Worm (Caenorhabditis elegans) whole organism, young adult: ENCODE results near the gene ZK666.2.

ENCODE experiments used
- F49E8.2 ChIP-seq: sonication (generic microtip); optimal IDR thresholded peaks from 3 replicates; lab custom pipeline; 2017; ENCODE audit warnings: missing genetic modification characterization, mild to moderate bottlenecking, missing compliant biosample characterization, antibody characterized with exemption, moderate library complexity; ENCODE audit not compliant: insufficient read depth
- Y95B8A.8 ChIP-seq: fragments of 200-800 bp; sonication (Bioruptor generic); IDR thresholded peaks from 2 replicates; pipeline ENCODE4 v1.3.6; 2022; ENCODE audit warnings: missing genetic modification reagents, missing genetic modification characterization, missing compliant biosample characterization
- dpff-1 ChIP-seq: sonication (generic microtip); optimal IDR thresholded peaks from 2 replicates; lab custom pipeline; 2017; ENCODE audit warnings: mild to moderate bottlenecking, missing genetic modification characterization, missing compliant biosample characterization
- dpl-1 ChIP-seq: fragments of 150-350 bp; optimal IDR thresholded peaks from 2 replicates; lab custom pipeline; 2014; ENCODE audit warnings: missing biosample characterization, missing genetic modification reagents, missing genetic modification characterization
- egl-18 ChIP-seq: fragments of 200-800 bp; sonication (Bioruptor generic); IDR thresholded peaks from 2 replicates; pipeline ENCODE4 v1.3.6; 2022; ENCODE audit warnings: missing genetic modification reagents, missing genetic modification characterization, missing compliant biosample characterization
- madf-6 ChIP-seq: fragments of 200-800 bp; sonication (Bioruptor generic); IDR thresholded peaks from 2 replicates; pipeline ENCODE4 v1.3.6; 2022; ENCODE audit warnings: missing genetic modification reagents, missing genetic modification characterization, missing compliant biosample characterization
- pha-4 ChIP-seq: fragments of 150-350 bp; sonication (generic microtip); optimal IDR thresholded peaks from 2 replicates; lab custom pipeline; 2014; ENCODE audit warnings: missing biosample characterization, missing genetic modification reagents, missing genetic modification characterization
- repo-1 ChIP-seq: sonication (generic microtip); optimal IDR thresholded peaks from 2 replicates; lab custom pipeline; 2017; ENCODE audit warnings: mild to moderate bottlenecking, missing genetic modification characterization, missing compliant biosample characterization
- zfh-2 ChIP-seq: fragments of 200-800 bp; sonication (Bioruptor generic); conservative IDR thresholded peaks from 2 replicates; pipeline ENCODE4 v1.3.6; 2022; ENCODE audit warnings: missing genetic modification reagents, missing genetic modification characterization, missing compliant biosample characterization
- ztf-25 ChIP-seq: fragments of 200-800 bp; sonication (Bioruptor generic); IDR thresholded peaks from 2 replicates; pipeline ENCODE4 v1.3.6; 2022; ENCODE audit warnings: missing genetic modification reagents, missing genetic modification characterization, missing compliant biosample characterization

- TF ChIP-seq dpl-1 (GFP tag; lab: Kevin White, UChicago), result no peak
- TF ChIP-seq dpff-1 (tag; lab: Kevin White, UChicago), result no peak
- no peak for TF ChIP-seq F49E8.2 (tag; lab: Kevin White, UChicago)
- TF ChIP-seq ztf-25 (GFP tag; lab: Robert Waterston, UW), result no peak
- no peak for TF ChIP-seq repo-1
- TF ChIP-seq pha-4 (tag; lab: Kevin White, UChicago), result no peak
- TF ChIP-seq egl-18 (GFP tag; lab: Robert Waterston, UW), result no peak
- no peak for TF ChIP-seq Y95B8A.8
- no peak for TF ChIP-seq zfh-2 (GFP tag; lab: Robert Waterston, UW)
- no peak for TF ChIP-seq madf-6 (GFP tag; lab: Robert Waterston, UW)
Measured at ce11 chrII:10482899-10483298, 11.2 kb upstream of the ZK666.2 start.
